Fruit fly (Drosophila melanogaster): ENCODE measurements around the gene CG13004.
A peak's percentile ranks its signal among the peaks of the same experiment; 100 is the strongest.

CG13004 gene

DNA sequence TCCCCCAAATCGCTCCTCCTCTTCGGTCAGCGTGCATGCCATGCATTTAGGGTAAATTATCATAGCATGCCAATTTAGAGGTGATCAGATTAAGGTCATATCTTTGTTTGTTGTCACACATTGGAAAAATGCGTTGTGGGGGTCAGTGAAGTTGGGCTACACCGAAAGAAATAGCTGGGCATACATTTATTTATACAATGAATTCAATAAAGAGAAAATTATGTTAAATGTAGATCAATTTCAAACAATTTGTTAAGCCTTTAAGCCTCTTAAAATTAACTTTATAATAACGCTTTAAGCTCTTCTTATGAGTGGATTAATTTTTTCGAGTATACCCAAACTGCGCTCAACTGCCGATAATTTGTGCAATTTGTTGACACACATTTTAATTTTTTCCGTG, 21.0 kb downstream of the CG13004 start (continued):
- TF ChIP-seq CG30403 (GFP tag; optimal IDR thresholded peaks at IDR 0.05) (peak; percentile 3), CG17361 (GFP tag; IDR thresholded peaks at IDR 0.05) (0 out of 3 replicates have a peak, but pooled peaks have one; percentile 9), CG17359 (tag; optimal IDR thresholded peaks at IDR 0.05) (peak; percentile 3), grau (tag; optimal IDR thresholded peaks at IDR 0.05) (peak; percentile 31), Taf1 (GFP tag; IDR thresholded peaks at IDR 0.05) (no peak), CG14441 (GFP tag; IDR thresholded peaks at IDR 0.05) (peak; percentile 32; the same call in 1 of the 2 replicates), CG11504 (tag; optimal IDR thresholded peaks at IDR 0.05) (peak; percentile 37), CG13624 (GFP tag; optimal IDR thresholded peaks at IDR 0.05) (no peak), Atf-2 (GFP tag; optimal IDR thresholded peaks at IDR 0.05) (no peak), tio (GFP tag; optimal IDR thresholded peaks at IDR 0.05) (no peak), gfzf (GFP tag; optimal IDR thresholded peaks at IDR 0.05) (no peak), gem (tag; optimal IDR thresholded peaks at IDR 0.05) (peak; percentile 15)

DNA sequence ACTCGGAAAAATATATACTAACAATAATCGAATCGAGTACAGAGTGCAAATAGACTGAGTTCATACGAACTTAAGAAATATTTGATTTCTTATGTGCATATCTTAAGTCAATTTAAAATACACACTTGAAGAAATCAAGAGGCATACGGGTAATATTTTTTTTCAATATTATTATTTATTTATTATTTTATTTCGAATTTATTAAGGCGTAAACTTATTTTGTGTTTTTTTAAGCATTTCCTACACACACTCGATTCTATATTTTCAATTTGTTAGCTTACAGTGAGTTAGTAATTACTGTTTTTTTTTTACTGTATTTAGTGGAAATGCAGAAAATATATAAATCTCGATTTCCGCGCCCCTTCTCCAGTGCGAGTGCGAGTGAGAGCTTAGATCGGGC, 22.1 kb downstream of the CG13004 start:
- TF ChIP-seq CG15601 (tag; optimal IDR thresholded peaks at IDR 0.05) = no peak
- no peak for TF ChIP-seq Jarid2 (GFP tag; optimal IDR thresholded peaks at IDR 0.05)
- TF ChIP-seq CG31441 (GFP tag; IDR thresholded peaks at IDR 0.05) = peak; percentile 46; the same call in 1 of the 2 replicates
- peak; percentile 11 for TF ChIP-seq CG9727 (GFP tag; optimal IDR thresholded peaks at IDR 0.05)
- TF ChIP-seq CkIIα-i1 (GFP tag; IDR thresholded peaks at IDR 0.05) = no peak
- no peak for TF ChIP-seq nerfin-2 (GFP tag; IDR thresholded peaks at IDR 0.05; ENCODE audit: partially characterized antibody)
- TF ChIP-seq Hey (tag; optimal IDR thresholded peaks at IDR 0.05) = no peak
- TF ChIP-seq salm (tag; optimal IDR thresholded peaks at IDR 0.05) = no peak
- TF ChIP-seq CG7372 (GFP tag; IDR thresholded peaks at IDR 0.05) = no peak
- peak; percentile 14 for TF ChIP-seq CG10267 (tag; optimal IDR thresholded peaks at IDR 0.05)
- no peak for TF ChIP-seq Drgx (GFP tag; IDR thresholded peaks at IDR 0.05)
- no peak for TF ChIP-seq GATAe (GFP tag; conservative IDR thresholded peaks at IDR 0.05)
- no peak for TF ChIP-seq pb (GFP tag; optimal IDR thresholded peaks at IDR 0.05)
- 0 out of 2 replicates have a peak, but pooled peaks have one; percentile 15 for TF ChIP-seq Awh (GFP tag; IDR thresholded peaks at IDR 0.05)
- TF ChIP-seq sug (tag; optimal IDR thresholded peaks at IDR 0.05) = no peak
- TF ChIP-seq CG2678 (tag; optimal IDR thresholded peaks at IDR 0.05) = peak; percentile 51
- peak; percentile 5 for TF ChIP-seq ind (GFP tag; optimal IDR thresholded peaks at IDR 0.05)
- TF ChIP-seq Ptx1 (GFP tag; IDR thresholded peaks at IDR 0.05) = peak; percentile 53
- peak; percentile 36 for TF ChIP-seq fd96Cb (tag; optimal IDR thresholded peaks at IDR 0.05)
- peak; percentile 21 for TF ChIP-seq CG17385 (GFP tag; optimal IDR thresholded peaks at IDR 0.05)
- peak; percentile 59 for TF ChIP-seq gem (tag; optimal IDR thresholded peaks at IDR 0.05)
- TF ChIP-seq br (optimal IDR thresholded peaks at IDR 0.05) = no peak
- 0 out of 2 replicates have a peak, but pooled peaks have one; percentile 15 for TF ChIP-seq seq (GFP tag; IDR thresholded peaks at IDR 0.05)
- peak; percentile 27; the same call in 1 of the 2 replicates for TF ChIP-seq slbo (GFP tag; IDR thresholded peaks at IDR 0.05)
- no peak for TF ChIP-seq ken (GFP tag; IDR thresholded peaks at IDR 0.05)
- TF ChIP-seq Asciz (GFP tag; optimal IDR thresholded peaks at IDR 0.05) = peak; percentile 3
- TF ChIP-seq gsb (GFP tag; IDR thresholded peaks at IDR 0.05) = no peak
- TF ChIP-seq stc (GFP tag; IDR thresholded peaks at IDR 0.05) = no peak
- TF ChIP-seq Bdp1 (GFP tag; optimal IDR thresholded peaks at IDR 0.05) = no peak
- no peak for TF ChIP-seq onecut (GFP tag; IDR thresholded peaks at IDR 0.05)
- peak; percentile 39 for TF ChIP-seq CoRest (tag; optimal IDR thresholded peaks at IDR 0.05)
- no peak for TF ChIP-seq maf-S (GFP tag; optimal IDR thresholded peaks at IDR 0.05)
- no peak for TF ChIP-seq cwo (GFP tag; optimal IDR thresholded peaks at IDR 0.05)
- TF ChIP-seq Hr3 (GFP tag; optimal IDR thresholded peaks at IDR 0.05) = peak; percentile 17
- TF ChIP-seq CG30403 (GFP tag; optimal IDR thresholded peaks at IDR 0.05) = peak; percentile 13
- TF ChIP-seq tap (tag; optimal IDR thresholded peaks at IDR 0.05) = peak; percentile 4
- TF ChIP-seq MTF-1 (GFP tag; optimal IDR thresholded peaks at IDR 0.05; ENCODE audit: borderline replicate concordance) = no peak
- no peak for TF ChIP-seq dati (GFP tag; IDR thresholded peaks at IDR 0.05)
- no peak for TF ChIP-seq CG15073 (GFP tag; optimal IDR thresholded peaks at IDR 0.05)
- TF ChIP-seq Ssrp (tag; optimal IDR thresholded peaks at IDR 0.05) = peak; percentile 9

All from whole organism, embryonic.